Fruit fly (Drosophila melanogaster) whole organism, embryonic: Measurements from ENCODE around the gene ich.
A peak's percentile ranks its signal among the peaks of the same experiment; 100 is the strongest.

Source experiments
- ATbp ChIP-seq: fragments of 200-800 bp; sonication (Bioruptor generic); optimal IDR thresholded peaks from 2 replicates; lab custom pipeline; 2017; ENCODE audit warnings: missing biosample characterization, mild to moderate bottlenecking, missing genetic modification characterization, missing genetic modification reagents
- Antp ChIP-seq: fragments of 200-800 bp; sonication (Bioruptor generic); optimal IDR thresholded peaks from 3 replicates; lab custom pipeline; 2016; ENCODE audit warnings: missing biosample characterization, missing genetic modification characterization
- CG10979 ChIP-seq: fragments of 200-800 bp; sonication (Bioruptor generic); optimal IDR thresholded peaks from 2 replicates; lab custom pipeline; 2018; ENCODE audit warnings: missing biosample characterization, mild to moderate bottlenecking, missing genetic modification characterization, moderate library complexity
- CG11247 ChIP-seq: fragments of 200-800 bp; sonication (Bioruptor generic); IDR thresholded peaks from 2 replicates; pipeline ENCODE4 v1.3.6; 2022; ENCODE audit warnings: missing biosample characterization, missing genetic modification characterization
- CG1603 ChIP-seq: fragments of 200-800 bp; sonication (Bioruptor generic); optimal IDR thresholded peaks from 2 replicates; lab custom pipeline; 2019; ENCODE audit warnings: missing biosample characterization, mild to moderate bottlenecking, missing genetic modification characterization, moderate library complexity
- CG17361 ChIP-seq: fragments of 200-800 bp; sonication (Bioruptor generic); IDR thresholded peaks from 3 replicates; pipeline ENCODE4 v1.3.6; 2022; ENCODE audit warnings: missing biosample characterization, missing genetic modification characterization
- CG17612 ChIP-seq: fragments of 200-800 bp; sonication (Bioruptor generic); IDR thresholded peaks from 2 replicates; pipeline ENCODE4 v1.3.6; 2022; ENCODE audit warnings: missing biosample characterization, missing genetic modification characterization
- CG17912 ChIP-seq: fragments of 200-800 bp; sonication (Bioruptor generic); optimal IDR thresholded peaks from 2 replicates; lab custom pipeline; 2018; ENCODE audit warnings: missing biosample characterization, mild to moderate bottlenecking, missing genetic modification characterization
- CG2116 ChIP-seq: fragments of 200-800 bp; sonication (Bioruptor generic); optimal IDR thresholded peaks from 3 replicates; lab custom pipeline; 2018; ENCODE audit warnings: missing biosample characterization, mild to moderate bottlenecking, missing genetic modification characterization
- CG2199 ChIP-seq: fragments of 200-800 bp; sonication (Bioruptor generic); IDR thresholded peaks from 3 replicates; pipeline ENCODE4 v1.3.6; 2022; ENCODE audit warnings: missing biosample characterization, missing genetic modification characterization
- CG3847 ChIP-seq: fragments of 200-800 bp; sonication (Bioruptor generic); IDR thresholded peaks from 2 replicates; pipeline ENCODE4 v1.3.6; 2022; ENCODE audit warnings: missing biosample characterization, missing genetic modification characterization
- CG3995 ChIP-seq: fragments of 200-800 bp; sonication (Bioruptor generic); optimal IDR thresholded peaks from 3 replicates; lab custom pipeline; 2016; ENCODE audit warnings: missing biosample characterization, missing genetic modification characterization
- CG6272 ChIP-seq: fragments of 200-800 bp; sonication (Bioruptor generic); IDR thresholded peaks from 2 replicates; pipeline ENCODE4 v1.3.6; 2022; ENCODE audit warnings: missing biosample characterization, missing genetic modification characterization
- CG6854 ChIP-seq: fragments of 200-800 bp; sonication (Bioruptor generic); optimal IDR thresholded peaks from 3 replicates; lab custom pipeline; 2017; ENCODE audit warnings: missing biosample characterization, mild to moderate bottlenecking, missing genetic modification characterization
- CG7786 ChIP-seq: fragments of 200-800 bp; sonication (Bioruptor generic); optimal IDR thresholded peaks from 2 replicates; lab custom pipeline; 2016; ENCODE audit warnings: missing biosample characterization, missing genetic modification characterization
- CG8089 ChIP-seq: fragments of 200-800 bp; sonication (Bioruptor generic); optimal IDR thresholded peaks from 3 replicates; lab custom pipeline; 2016; ENCODE audit warnings: missing biosample characterization, missing genetic modification characterization
- CG8388 ChIP-seq: fragments of 200-800 bp; sonication (Bioruptor generic); optimal IDR thresholded peaks from 2 replicates; lab custom pipeline; 2019; ENCODE audit warnings: missing biosample characterization, mild to moderate bottlenecking, missing genetic modification characterization, moderate library complexity
- CG8765 ChIP-seq: fragments of 200-800 bp; sonication (Bioruptor generic); IDR thresholded peaks from 2 replicates; pipeline ENCODE4 v1.3.6; 2022; ENCODE audit warnings: missing biosample characterization, missing genetic modification characterization
- Camta ChIP-seq: fragments of 200-800 bp; sonication (Bioruptor generic); optimal IDR thresholded peaks from 2 replicates; lab custom pipeline; 2016; ENCODE audit warnings: missing biosample characterization, missing genetic modification characterization
- D ChIP-seq, 2 experiments: fragments of 200-800 bp in 1 of 2; fragments of >200 bp in 1 of 2; sonication (Bioruptor generic) in 1 of 2; optimal IDR thresholded peaks; 2 replicates in 1 of 2; 3 replicates in 1 of 2; lab custom pipeline; 2017; ENCODE audit warnings: mild to moderate bottlenecking in 1 of 2, missing biosample characterization in 1 of 2, missing genetic modification characterization in 1 of 2, missing genetic modification reagents in 1 of 2
- Dll ChIP-seq: fragments of 200-800 bp; sonication (Bioruptor generic); IDR thresholded peaks from 4 replicates; pipeline ENCODE4 v1.3.6; 2022; ENCODE audit warnings: missing biosample characterization, missing genetic modification characterization; ENCODE audit not compliant: partially characterized antibody
- Dref ChIP-seq: fragments of 200-800 bp; sonication (Bioruptor generic); IDR thresholded peaks from 2 replicates; pipeline ENCODE4 v1.3.6; 2022; ENCODE audit warnings: missing biosample characterization, missing genetic modification characterization
- GATAe ChIP-seq: fragments of 200-800 bp; sonication (Bioruptor generic); conservative IDR thresholded peaks from 2 replicates; pipeline ENCODE4 v1.3.6; 2022; ENCODE audit warnings: missing biosample characterization, missing genetic modification characterization
- Hand ChIP-seq: fragments of 200-800 bp; sonication (Bioruptor generic); optimal IDR thresholded peaks from 2 replicates; lab custom pipeline; 2017; ENCODE audit warnings: mild to moderate bottlenecking, missing biosample characterization, missing genetic modification reagents, missing genetic modification characterization
- Hr39 ChIP-seq: fragments of >200 bp; optimal IDR thresholded peaks from 2 replicates; lab custom pipeline; 2017
- Kr ChIP-seq: fragments of 200-800 bp; sonication (Bioruptor generic); optimal IDR thresholded peaks from 2 replicates; lab custom pipeline; 2017; ENCODE audit warnings: missing biosample characterization, mild to moderate bottlenecking, missing genetic modification characterization
- Lim3 ChIP-seq: fragments of 200-800 bp; sonication (Bioruptor generic); IDR thresholded peaks from 2 replicates; pipeline ENCODE4 v1.3.6; 2022; ENCODE audit warnings: missing biosample characterization, missing genetic modification characterization
- Max ChIP-seq: fragments of 200-800 bp; sonication (Bioruptor generic); optimal IDR thresholded peaks from 2 replicates; lab custom pipeline; 2016; ENCODE audit warnings: missing biosample characterization, mild to moderate bottlenecking, missing genetic modification characterization
- Mes4 ChIP-seq: fragments of 200-800 bp; sonication (Bioruptor generic); optimal IDR thresholded peaks from 2 replicates; lab custom pipeline; 2016; ENCODE audit warnings: missing biosample characterization, missing genetic modification characterization
- Nf-YA ChIP-seq: fragments of 200-800 bp; sonication (Bioruptor generic); IDR thresholded peaks from 2 replicates; pipeline ENCODE4 v1.3.6; 2022; ENCODE audit warnings: missing biosample characterization, missing genetic modification characterization
- PHDP ChIP-seq: fragments of 200-800 bp; sonication (Bioruptor generic); optimal IDR thresholded peaks from 3 replicates; lab custom pipeline; 2018; ENCODE audit warnings: missing biosample characterization, mild to moderate bottlenecking, missing genetic modification characterization, moderate library complexity
- amos ChIP-seq: fragments of 200-800 bp; sonication (Bioruptor generic); IDR thresholded peaks from 2 replicates; pipeline ENCODE4 v1.3.6; 2022; ENCODE audit warnings: missing biosample characterization, missing genetic modification characterization; ENCODE audit not compliant: partially characterized antibody
- bsh ChIP-seq, 2 experiments: fragments of 200-800 bp; sonication (Bioruptor generic); optimal IDR thresholded peaks; 2 replicates each; lab custom pipeline; 2017 to 2018; ENCODE audit warnings: mild to moderate bottlenecking in 2 of 2, missing biosample characterization in 2 of 2, missing genetic modification characterization in 2 of 2, moderate library complexity in 1 of 2
- chm ChIP-seq: fragments of 200-800 bp; sonication (Bioruptor generic); IDR thresholded peaks from 2 replicates; pipeline ENCODE4 v1.3.6; 2022; ENCODE audit warnings: missing biosample characterization, missing genetic modification characterization
- ewg ChIP-seq: fragments of 200-800 bp; sonication (Bioruptor generic); optimal IDR thresholded peaks from 3 replicates; lab custom pipeline; 2017; ENCODE audit warnings: mild to moderate bottlenecking, missing biosample characterization, missing genetic modification reagents, missing genetic modification characterization
- ind ChIP-seq: fragments of 200-800 bp; sonication (Bioruptor generic); optimal IDR thresholded peaks from 3 replicates; lab custom pipeline; 2016; ENCODE audit warnings: missing biosample characterization, missing genetic modification characterization
- jigr1 ChIP-seq: fragments of 200-800 bp; sonication (Bioruptor generic); IDR thresholded peaks from 3 replicates; pipeline ENCODE4 v1.3.6; 2022; ENCODE audit warnings: missing biosample characterization, missing genetic modification characterization
- ken ChIP-seq: fragments of 200-800 bp; sonication (Bioruptor generic); IDR thresholded peaks from 3 replicates; pipeline ENCODE4 v1.3.6; 2022; ENCODE audit warnings: missing biosample characterization, missing genetic modification characterization
- knrl ChIP-seq: fragments of 200-800 bp; sonication (Bioruptor generic); IDR thresholded peaks from 3 replicates; pipeline ENCODE4 v1.3.6; 2022; ENCODE audit warnings: missing biosample characterization, missing genetic modification characterization; ENCODE audit not compliant: partially characterized antibody
- maf-S ChIP-seq: fragments of 200-800 bp; sonication (Bioruptor generic); optimal IDR thresholded peaks from 2 replicates; lab custom pipeline; 2016; ENCODE audit warnings: missing biosample characterization, missing genetic modification characterization
- mirr ChIP-seq: fragments of 200-800 bp; sonication (Bioruptor generic); optimal IDR thresholded peaks from 3 replicates; lab custom pipeline; 2018; ENCODE audit warnings: missing biosample characterization, mild to moderate bottlenecking, missing genetic modification characterization
- oc ChIP-seq: fragments of 200-800 bp; sonication (Bioruptor generic); optimal IDR thresholded peaks from 2 replicates; lab custom pipeline; 2018; ENCODE audit warnings: missing biosample characterization, mild to moderate bottlenecking, missing genetic modification characterization, moderate library complexity
- phol ChIP-seq: fragments of 200-800 bp; sonication (Bioruptor generic); optimal IDR thresholded peaks from 3 replicates; lab custom pipeline; 2018; ENCODE audit warnings: missing biosample characterization, mild to moderate bottlenecking, missing genetic modification characterization, moderate library complexity
- prd ChIP-seq, 3 experiments: fragments of >200 bp in 2 of 3; fragments of 200-800 bp in 1 of 3; sonication (Bioruptor generic) in 1 of 3; optimal IDR thresholded peaks in 2 of 3; IDR thresholded peaks in 1 of 3; 2 replicates in 2 of 3; 3 replicates in 1 of 3; pipeline versions ENCODE4 v1.3.6 to Lab custom; 2017 to 2022; ENCODE audit warnings: missing biosample characterization in 1 of 3, missing genetic modification characterization in 1 of 3
- ro ChIP-seq: fragments of 200-800 bp; sonication (Bioruptor generic); IDR thresholded peaks from 2 replicates; pipeline ENCODE4 v1.3.6; 2022; ENCODE audit warnings: missing biosample characterization, missing genetic modification characterization
- row ChIP-seq: fragments of 200-800 bp; sonication (Bioruptor generic); IDR thresholded peaks from 3 replicates; pipeline ENCODE4 v1.3.6; 2022; ENCODE audit warnings: missing biosample characterization, missing genetic modification characterization
- shn ChIP-seq: fragments of 200-800 bp; sonication (Bioruptor generic); optimal IDR thresholded peaks from 3 replicates; lab custom pipeline; 2016; ENCODE audit warnings: missing biosample characterization, missing genetic modification characterization
- sisA ChIP-seq: fragments of 200-800 bp; sonication (Bioruptor generic); IDR thresholded peaks from 2 replicates; pipeline ENCODE4 v1.3.6; 2022; ENCODE audit warnings: missing biosample characterization, missing genetic modification characterization
- tgo ChIP-seq: fragments of 200-800 bp; sonication (Bioruptor generic); IDR thresholded peaks from 3 replicates; pipeline ENCODE4 v1.3.6; 2022; ENCODE audit warnings: missing biosample characterization, missing genetic modification characterization
- zen2 ChIP-seq: fragments of 200-800 bp; sonication (Bioruptor generic); IDR thresholded peaks from 3 replicates; pipeline ENCODE4 v1.3.6; 2022; ENCODE audit warnings: missing biosample characterization, missing genetic modification characterization; ENCODE audit not compliant: partially characterized antibody

ich gene

DNA sequence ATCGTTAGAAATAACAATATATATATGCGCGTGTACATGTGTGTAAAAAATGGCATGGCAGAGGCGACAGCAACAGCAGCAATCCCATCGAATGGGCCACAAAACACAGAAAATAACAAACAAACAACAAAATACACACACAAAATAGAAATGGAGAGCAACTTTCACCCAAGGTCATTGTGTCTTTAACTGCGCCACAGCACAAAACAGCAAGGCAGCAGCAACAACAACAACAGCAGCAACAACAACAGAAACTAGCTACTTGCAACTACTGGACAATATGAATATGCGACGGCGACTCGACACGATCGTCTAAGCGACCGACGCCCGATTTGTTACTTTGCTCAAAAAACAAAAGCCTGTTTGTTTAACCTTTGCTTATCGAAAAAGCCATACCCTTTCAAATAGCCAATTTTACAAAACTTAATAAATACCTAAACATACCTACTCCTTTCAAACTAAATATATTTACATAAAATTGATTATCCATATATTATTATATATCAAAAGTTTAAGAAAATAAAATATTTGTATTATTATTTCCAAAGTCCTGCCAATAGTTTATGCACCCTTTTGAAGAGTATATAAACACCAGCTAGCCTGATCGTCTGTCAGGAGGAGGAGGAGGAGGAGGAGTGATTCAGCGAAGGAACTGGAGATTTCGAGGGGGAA is 14.9 kb downstream of the ich start (continued):
- no peak for TF ChIP-seq CG2116 (GFP tag; lab: Kevin White, UChicago)
- TF ChIP-seq CG17612: no peak
- no peak for TF ChIP-seq Dll (GFP tag; lab: Robert Waterston, UW)
- no peak for TF ChIP-seq CG8089 (GFP tag; lab: Kevin White, UChicago)
- no peak for TF ChIP-seq Antp (GFP tag; lab: Kevin White, UChicago)
- TF ChIP-seq prd (optimal IDR thresholded peaks at IDR 0.05; lab: Kevin White, UChicago): no peak
- TF ChIP-seq prd (GFP tag; IDR thresholded peaks at IDR 0.05; lab: Robert Waterston, UW): no peak
- no peak for TF ChIP-seq chm (GFP tag; lab: Robert Waterston, UW)
- TF ChIP-seq CG6854 (GFP tag; lab: Kevin White, UChicago): no peak
- TF ChIP-seq maf-S (GFP tag; lab: Kevin White, UChicago): no peak
- TF ChIP-seq CG2199 (GFP tag; lab: Robert Waterston, UW): no peak
- TF ChIP-seq sisA: no peak
- no peak for TF ChIP-seq oc (tag; lab: Kevin White, UChicago)
- TF ChIP-seq knrl (GFP tag; lab: Robert Waterston, UW): no peak
- TF ChIP-seq Hr39: no peak
- TF ChIP-seq D (optimal IDR thresholded peaks at IDR 0.05; lab: Kevin White, UChicago): no peak
- TF ChIP-seq D (GFP tag; optimal IDR thresholded peaks at IDR 0.05; lab: Kevin White, UChicago): peak; percentile 3
- no peak for TF ChIP-seq tgo (GFP tag; lab: Robert Waterston, UW)
- no peak for TF ChIP-seq Camta (GFP tag; lab: Kevin White, UChicago)
- no peak for TF ChIP-seq CG7786 (GFP tag; lab: Kevin White, UChicago)
- TF ChIP-seq PHDP (tag; lab: Kevin White, UChicago): peak; percentile 11
- TF ChIP-seq shn (GFP tag; lab: Kevin White, UChicago): no peak
- TF ChIP-seq CG10979 (tag; lab: Kevin White, UChicago): peak; percentile 50
- TF ChIP-seq Dref: no peak
- TF ChIP-seq Hand (GFP tag; lab: Kevin White, UChicago): no peak
- TF ChIP-seq amos (GFP tag; lab: Robert Waterston, UW): no peak
- TF ChIP-seq ATbp: peak; percentile 20
- no peak for TF ChIP-seq Nf-YA (GFP tag; lab: Robert Waterston, UW)
- TF ChIP-seq zen2 (GFP tag; lab: Robert Waterston, UW): no peak
- no peak for TF ChIP-seq ro (GFP tag; lab: Robert Waterston, UW)
- peak; percentile 31 for TF ChIP-seq phol (tag; lab: Kevin White, UChicago)
- TF ChIP-seq bsh (GFP tag; optimal IDR thresholded peaks at IDR 0.05; lab: Kevin White, UChicago): peak in 1 of 2 experiments; percentile 41
- TF ChIP-seq jigr1 (GFP tag; lab: Robert Waterston, UW): no peak
- TF ChIP-seq CG17361 (GFP tag; lab: Robert Waterston, UW): 0 out of 3 replicates have a peak, but pooled peaks have one; percentile 30
- no peak for TF ChIP-seq mirr
- no peak for TF ChIP-seq CG3847 (GFP tag; lab: Robert Waterston, UW)
- TF ChIP-seq CG11247: no peak
- TF ChIP-seq row (GFP tag; lab: Robert Waterston, UW): 0 out of 3 replicates have a peak, but pooled peaks have one; percentile 17
- no peak for TF ChIP-seq CG1603 (tag; lab: Kevin White, UChicago)
- no peak for TF ChIP-seq Kr (GFP tag; lab: Kevin White, UChicago)
- no peak for TF ChIP-seq ewg (GFP tag; lab: Kevin White, UChicago)
- TF ChIP-seq ind: no peak
- no peak for TF ChIP-seq CG17912 (GFP tag; lab: Kevin White, UChicago)
- TF ChIP-seq CG3995 (GFP tag; lab: Kevin White, UChicago): no peak
- no peak for TF ChIP-seq CG6272
- TF ChIP-seq ken (GFP tag; lab: Robert Waterston, UW): no peak
- peak; percentile 38 for TF ChIP-seq CG8388
- no peak for TF ChIP-seq Max (GFP tag; lab: Kevin White, UChicago)
- TF ChIP-seq Mes4 (GFP tag; lab: Kevin White, UChicago): no peak
- no peak for TF ChIP-seq Lim3 (GFP tag; lab: Robert Waterston, UW)
- no peak for TF ChIP-seq CG8765
- no peak for TF ChIP-seq GATAe (GFP tag; lab: Robert Waterston, UW)
